Fruit fly (Drosophila melanogaster): ENCODE results near the gene mip130.

The mip130 gene

DNA sequence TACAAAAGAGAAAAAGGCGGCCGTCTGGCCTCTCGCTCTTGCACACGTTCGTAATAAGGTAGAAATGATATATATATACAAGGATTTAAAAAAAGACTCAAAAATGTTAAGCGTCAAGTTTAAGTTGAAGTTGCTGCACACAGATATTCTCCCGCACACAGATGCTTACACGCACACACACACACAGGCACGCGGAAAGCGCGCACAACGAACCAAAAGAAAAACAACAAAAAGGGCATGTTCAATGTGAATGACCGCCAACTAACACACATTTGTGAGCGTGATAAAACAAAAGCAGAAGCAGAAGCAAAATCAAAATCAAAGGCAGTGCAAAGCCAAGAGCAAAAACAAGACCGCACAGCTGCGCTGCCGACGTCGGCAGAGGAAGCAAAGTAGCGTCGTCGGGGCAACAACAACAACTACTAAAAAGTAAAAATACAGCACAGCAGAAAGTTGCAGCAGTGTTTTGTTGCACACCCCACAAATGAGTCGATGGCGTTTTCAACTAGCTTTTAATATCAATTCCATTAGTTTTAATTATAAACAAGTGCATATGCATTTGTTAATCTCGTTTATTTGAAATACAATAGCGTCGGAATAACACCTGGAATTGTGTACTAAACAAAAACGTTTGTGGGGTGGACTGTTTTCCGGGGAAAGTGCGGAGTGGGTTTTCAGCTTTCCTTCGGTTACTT is 39.3 kb downstream of the mip130 start (continued):
- TF ChIP-seq ewg (GFP tag; optimal IDR thresholded peaks at IDR 0.05) (peak; percentile 96), fu2 (GFP tag; optimal IDR thresholded peaks at IDR 0.05) (peak; percentile 75), tio (GFP tag; optimal IDR thresholded peaks at IDR 0.05) (peak; percentile 94), CG9932 (GFP tag; IDR thresholded peaks at IDR 0.05) (peak; percentile 59), Rfx (GFP tag; IDR thresholded peaks at IDR 0.05) (peak; percentile 87), MESR4 (GFP tag; optimal IDR thresholded peaks at IDR 0.05) (peak; percentile 64), Aef1 (GFP tag; IDR thresholded peaks at IDR 0.05) (peak; percentile 85), CG14667 (GFP tag; IDR thresholded peaks at IDR 0.05) (peak; percentile 94), E2f2 (GFP tag; IDR thresholded peaks at IDR 0.05) (peak; percentile 75), p53 (GFP tag; optimal IDR thresholded peaks at IDR 0.05) (peak; percentile 79), sim (GFP tag; IDR thresholded peaks at IDR 0.05) (peak; percentile 98), CG10565 (GFP tag; optimal IDR thresholded peaks at IDR 0.05) (peak; percentile 88), CG16863 (GFP tag; optimal IDR thresholded peaks at IDR 0.05) (peak; percentile 96), bsh (GFP tag; optimal IDR thresholded peaks at IDR 0.05) (peak; percentile 97 to 99), Asciz (GFP tag; optimal IDR thresholded peaks at IDR 0.05) (peak; percentile 97), vnd (GFP tag; IDR thresholded peaks at IDR 0.05; ENCODE audit: partially characterized antibody) (no peak), CG8359 (GFP tag; optimal IDR thresholded peaks at IDR 0.05; ENCODE audit: borderline replicate concordance) (peak; percentile 93), B-H1 (GFP tag; IDR thresholded peaks at IDR 0.05) (peak; percentile 92), grn (GFP tag; optimal IDR thresholded peaks at IDR 0.05) (peak; percentile 68), Ada2b (GFP tag; IDR thresholded peaks at IDR 0.05) (peak; percentile 92), CG13624 (GFP tag; optimal IDR thresholded peaks at IDR 0.05) (peak; percentile 88), unc-4 (GFP tag; IDR thresholded peaks at IDR 0.05; ENCODE audit: partially characterized antibody) (no peak), yki (optimal IDR thresholded peaks at IDR 0.05) (no peak), Nf-YC (tag; optimal IDR thresholded peaks at IDR 0.05) (peak; percentile 63), gfzf (GFP tag; optimal IDR thresholded peaks at IDR 0.05) (peak; percentile 12), CG4404 (GFP tag; IDR thresholded peaks at IDR 0.05) (peak; percentile 94), CG13424 (tag; optimal IDR thresholded peaks at IDR 0.05) (peak; percentile 97), h (optimal IDR thresholded peaks at IDR 0.05) (no peak), ssp (GFP tag; IDR thresholded peaks at IDR 0.05) (peak; percentile 85), Bgb (GFP tag; IDR thresholded peaks at IDR 0.05; ENCODE audit: partially characterized antibody) (no peak), MBD-R2 (GFP tag; IDR thresholded peaks at IDR 0.05) (peak; percentile 64; the same call in 1 of the 2 replicates), CG7271 (tag; optimal IDR thresholded peaks at IDR 0.05) (peak; percentile 94), ham (GFP tag; IDR thresholded peaks at IDR 0.05) (peak; percentile 63; the same call in 1 of the 2 replicates), ato (GFP tag; IDR thresholded peaks at IDR 0.05; ENCODE audit: partially characterized antibody) (no peak), CG3838 (GFP tag; optimal IDR thresholded peaks at IDR 0.05) (peak; percentile 85), gsb-n (tag; optimal IDR thresholded peaks at IDR 0.05) (peak; percentile 99), Antp (GFP tag; optimal IDR thresholded peaks at IDR 0.05) (peak; percentile 95), crc (GFP tag; optimal IDR thresholded peaks at IDR 0.05) (peak; percentile 93), Xrp1 (GFP tag; IDR thresholded peaks at IDR 0.05) (peak; percentile 99), CG4854 (GFP tag; optimal IDR thresholded peaks at IDR 0.05) (peak; percentile 89), bigmax (GFP tag; optimal IDR thresholded peaks at IDR 0.05) (peak; percentile 43), CG10959 (GFP tag; IDR thresholded peaks at IDR 0.05) (peak; percentile 97), CG5245 (GFP tag; optimal IDR thresholded peaks at IDR 0.05) (peak; percentile 97), tgo (GFP tag; IDR thresholded peaks at IDR 0.05) (peak; percentile 93), nau (GFP tag; optimal IDR thresholded peaks at IDR 0.05) (peak; percentile 93), CG4328 (GFP tag; optimal IDR thresholded peaks at IDR 0.05) (peak; percentile 79), lola (GFP tag; optimal IDR thresholded peaks at IDR 0.05) (peak in 1 of 3 experiments; percentile 98), kah (GFP tag; optimal IDR thresholded peaks at IDR 0.05) (peak; percentile 90), gcm2 (GFP tag; optimal IDR thresholded peaks at IDR 0.05) (peak; percentile 94), CG7928 (GFP tag; optimal IDR thresholded peaks at IDR 0.05) (peak; percentile 45)
